Fruit fly (Drosophila melanogaster): ENCODE data around the gene CG11498.
A peak's percentile ranks its signal among the peaks of the same experiment; 100 is the strongest.

CG11498 gene

dm6 chr3R:30195606-30196049, 35.4 kb upstream of the CG11498 start (continued):
- TF ChIP-seq CG8359 (GFP tag; optimal IDR thresholded peaks at IDR 0.05; ENCODE audit: borderline replicate concordance) (no peak), CG9437 (GFP tag; optimal IDR thresholded peaks at IDR 0.05) (no peak), Aef1 (GFP tag; IDR thresholded peaks at IDR 0.05) (no peak), sens (GFP tag) (no peak), CG16815 (GFP tag; optimal IDR thresholded peaks at IDR 0.05) (no peak), lab (GFP tag; optimal IDR thresholded peaks at IDR 0.05) (peak; percentile 76), ftz-f1 (GFP tag; optimal IDR thresholded peaks at IDR 0.05) (peak; percentile 63), kay (GFP tag; optimal IDR thresholded peaks at IDR 0.05) (no peak), schlank (tag; optimal IDR thresholded peaks at IDR 0.05) (peak; percentile 36), lola (GFP tag; optimal IDR thresholded peaks at IDR 0.05) (no peak), Camta (GFP tag; optimal IDR thresholded peaks at IDR 0.05) (no peak), CG7372 (GFP tag; IDR thresholded peaks at IDR 0.05) (peak; percentile 18; the same call in 1 of the 2 replicates), Hr78 (GFP tag; optimal IDR thresholded peaks at IDR 0.05) (peak in 1 of 2 experiments; percentile 4), p53 (GFP tag; optimal IDR thresholded peaks at IDR 0.05) (no peak), CG12744 (GFP tag; optimal IDR thresholded peaks at IDR 0.05) (peak; percentile 2), Fer3 (tag; optimal IDR thresholded peaks at IDR 0.05) (peak; percentile 14), CG16863 (GFP tag; optimal IDR thresholded peaks at IDR 0.05) (no peak), ato (GFP tag; IDR thresholded peaks at IDR 0.05; ENCODE audit: partially characterized antibody) (0 out of 2 replicates have a peak, but pooled peaks have one; percentile 10), D19B (GFP tag; optimal IDR thresholded peaks at IDR 0.05) (no peak), jumu (GFP tag; optimal IDR thresholded peaks at IDR 0.05) (no peak), otp (GFP tag; IDR thresholded peaks at IDR 0.05) (no peak), CG7357 (GFP tag; IDR thresholded peaks at IDR 0.05) (no peak), tx (GFP tag; optimal IDR thresholded peaks at IDR 0.05) (no peak), CG7839 (tag; optimal IDR thresholded peaks at IDR 0.05) (peak; percentile 35), CG6683 (GFP tag; optimal IDR thresholded peaks at IDR 0.05) (peak; percentile 10), Hr51 (GFP tag; optimal IDR thresholded peaks at IDR 0.05) (peak; percentile 21 to 32)

dm6 chr3R:30193826-30194225, 33.6 kb upstream of the CG11498 start:
- TF ChIP-seq ATbp (GFP tag; optimal IDR thresholded peaks at IDR 0.05) (peak; percentile 38), CG16813 (GFP tag; IDR thresholded peaks at IDR 0.05; ENCODE audit: partially characterized antibody) (no peak), CG7745 (tag; optimal IDR thresholded peaks at IDR 0.05) (no peak), Med (GFP tag) (peak; percentile 82), lilli (GFP tag; optimal IDR thresholded peaks at IDR 0.05) (no peak), CG2129 (GFP tag; IDR thresholded peaks at IDR 0.05; ENCODE audit: partially characterized antibody) (no peak), jigr1 (GFP tag; IDR thresholded peaks at IDR 0.05) (no peak), CG17612 (GFP tag; IDR thresholded peaks at IDR 0.05) (0 out of 2 replicates have a peak, but pooled peaks have one; percentile 24), Tbp (GFP tag; optimal IDR thresholded peaks at IDR 0.05) (no peak), CG12219 (GFP tag; optimal IDR thresholded peaks at IDR 0.05) (no peak), CG3281 (GFP tag; optimal IDR thresholded peaks at IDR 0.05) (no peak), stc (GFP tag; IDR thresholded peaks at IDR 0.05) (peak; percentile 22; the same call in 1 of the 2 replicates), Spps (tag; optimal IDR thresholded peaks at IDR 0.05) (no peak), CG31224 (GFP tag; IDR thresholded peaks at IDR 0.05) (no peak), CG33213 (GFP tag; optimal IDR thresholded peaks at IDR 0.05) (no peak), Xbp1 (GFP tag; optimal IDR thresholded peaks at IDR 0.05) (no peak), CG2120 (GFP tag; optimal IDR thresholded peaks at IDR 0.05) (no peak), CG10209 (GFP tag; optimal IDR thresholded peaks at IDR 0.05) (peak; percentile 0), al (GFP tag; IDR thresholded peaks at IDR 0.05) (no peak), CG31365 (tag; optimal IDR thresholded peaks at IDR 0.05) (no peak), CG13894 (tag; optimal IDR thresholded peaks at IDR 0.05) (no peak), HmgZ (tag; optimal IDR thresholded peaks at IDR 0.05) (no peak), da (GFP tag; optimal IDR thresholded peaks at IDR 0.05) (no peak), sqz (GFP tag; optimal IDR thresholded peaks at IDR 0.05) (no peak), CG6654 (GFP tag; optimal IDR thresholded peaks at IDR 0.05) (no peak)
